Comparison of ENCODE assay signal across 1 fruit fly cellular context in the genomic region with DNA sequence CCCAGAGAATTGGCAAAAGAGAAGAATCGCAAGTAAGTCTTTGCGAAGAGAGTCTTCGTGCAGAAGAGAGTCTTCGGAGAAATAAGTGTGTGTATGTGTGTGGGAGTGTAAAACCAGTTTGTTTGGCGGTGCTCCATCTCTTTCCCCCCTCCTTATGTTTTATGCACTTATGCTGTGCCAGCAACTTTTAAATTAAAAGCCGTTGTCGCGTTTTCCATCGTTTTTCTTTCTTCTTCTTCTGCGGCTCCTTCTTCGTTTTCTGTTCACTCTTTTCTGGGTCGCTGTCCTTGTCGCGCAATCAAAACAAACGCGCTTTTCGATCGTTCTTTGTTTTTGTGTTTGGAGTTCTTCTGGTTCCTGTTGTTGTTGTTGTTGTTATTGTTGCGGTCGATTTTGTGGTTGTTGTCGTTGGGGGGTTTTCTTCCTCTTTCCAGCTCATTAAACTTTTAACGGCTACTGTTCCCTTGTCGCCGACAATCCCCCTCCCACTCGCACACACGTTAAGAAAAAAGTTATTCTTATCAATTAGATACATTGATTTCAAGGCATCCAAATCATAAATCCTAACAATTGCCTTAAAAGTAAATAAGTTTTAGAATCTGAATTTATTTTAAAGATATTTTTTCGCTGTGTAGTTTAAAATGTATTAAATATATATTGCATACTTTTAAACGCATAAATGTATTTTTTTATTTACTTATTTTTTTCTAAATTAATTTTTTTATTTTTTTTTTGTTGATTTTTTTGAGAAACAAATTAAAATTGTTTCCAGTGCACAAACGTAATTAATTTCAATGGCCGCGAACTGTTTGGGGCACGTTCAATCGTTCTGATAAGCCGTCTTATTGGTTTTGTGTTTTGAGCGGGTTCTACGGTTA.
TF ChIP-seq lines count a peak whose summit lies in the region.

No protein-coding gene starts in this region.

TF ChIP-seq in whole organism, embryonic, 481 proteins besides CTCF, POLR2A, EP300 and RAD21 (continued from another document and continues in another):
- TF ChIP-seq CrebB (tag; optimal IDR thresholded peaks at IDR 0.05; lab: Kevin White, UChicago) (peak; percentile 45), CG6854 (GFP tag; optimal IDR thresholded peaks at IDR 0.05; lab: Kevin White, UChicago) (peak; percentile 14), NfI (GFP tag; optimal IDR thresholded peaks at IDR 0.05; lab: Kevin White, UChicago) (peak; percentile 64), tio (GFP tag; optimal IDR thresholded peaks at IDR 0.05; lab: Kevin White, UChicago) (peak; percentile 60), CG3995 (GFP tag; optimal IDR thresholded peaks at IDR 0.05; lab: Kevin White, UChicago) (no peak), tx (GFP tag; optimal IDR thresholded peaks at IDR 0.05; lab: Kevin White, UChicago) (no peak), exex (tag; optimal IDR thresholded peaks at IDR 0.05; lab: Kevin White, UChicago) (peak; percentile 60), Nf-YA (GFP tag; IDR thresholded peaks at IDR 0.05; lab: Robert Waterston, UW) (no peak), Side (GFP tag; optimal IDR thresholded peaks at IDR 0.05; lab: Kevin White, UChicago) (no peak), sna (GFP tag; IDR thresholded peaks at IDR 0.05; lab: Robert Waterston, UW; ENCODE audit: partially characterized antibody) (no peak), NK7.1 (GFP tag; optimal IDR thresholded peaks at IDR 0.05; lab: Kevin White, UChicago) (no peak), CG43689 (GFP tag; IDR thresholded peaks at IDR 0.05; lab: Robert Waterston, UW) (no peak), Chrac-16 (GFP tag; optimal IDR thresholded peaks at IDR 0.05; lab: Kevin White, UChicago) (peak; percentile 78), salm (tag; optimal IDR thresholded peaks at IDR 0.05; lab: Kevin White, UChicago) (peak; percentile 53), twi (tag; optimal IDR thresholded peaks at IDR 0.05; lab: Kevin White, UChicago) (peak; percentile 88), ase (GFP tag; IDR thresholded peaks at IDR 0.05; lab: Robert Waterston, UW) (0 out of 3 replicates have a peak, but pooled peaks have one; percentile 57), CG7357 (GFP tag; IDR thresholded peaks at IDR 0.05; lab: Robert Waterston, UW) (peak; percentile 40; the same call in 1 of the 3 replicates), lola (GFP tag; optimal IDR thresholded peaks at IDR 0.05; lab: Kevin White, UChicago) (peak in 1 of 3 experiments; percentile 98), vvl (GFP tag; IDR thresholded peaks at IDR 0.05; lab: Robert Waterston, UW) (peak; percentile 79), ham (GFP tag; IDR thresholded peaks at IDR 0.05; lab: Robert Waterston, UW) (no peak), HLH4C (GFP tag; IDR thresholded peaks at IDR 0.05; lab: Robert Waterston, UW; ENCODE audit: partially characterized antibody) (no peak), ind (GFP tag; optimal IDR thresholded peaks at IDR 0.05; lab: Kevin White, UChicago) (peak; percentile 67), CG17912 (GFP tag; optimal IDR thresholded peaks at IDR 0.05; lab: Kevin White, UChicago) (no peak), CG17829 (tag; optimal IDR thresholded peaks at IDR 0.05; lab: Kevin White, UChicago) (peak; percentile 96), amos (GFP tag; IDR thresholded peaks at IDR 0.05; lab: Robert Waterston, UW; ENCODE audit: partially characterized antibody) (no peak), az2 (GFP tag; optimal IDR thresholded peaks at IDR 0.05; lab: Kevin White, UChicago) (peak; percentile 64), pb (GFP tag; optimal IDR thresholded peaks at IDR 0.05; lab: Kevin White, UChicago) (no peak), slp2 (GFP tag; optimal IDR thresholded peaks at IDR 0.05; lab: Kevin White, UChicago) (peak; percentile 35), CG17186 (GFP tag; optimal IDR thresholded peaks at IDR 0.05; lab: Kevin White, UChicago) (no peak), onecut (GFP tag; IDR thresholded peaks at IDR 0.05; lab: Robert Waterston, UW) (peak; percentile 40), otp (GFP tag; IDR thresholded peaks at IDR 0.05; lab: Robert Waterston, UW) (no peak), MTF-1 (GFP tag; optimal IDR thresholded peaks at IDR 0.05; lab: Kevin White, UChicago; ENCODE audit: borderline replicate concordance) (peak; percentile 27), Sox102F (GFP tag; optimal IDR thresholded peaks at IDR 0.05; lab: Kevin White, UChicago) (peak; percentile 89), tgo (GFP tag; IDR thresholded peaks at IDR 0.05; lab: Robert Waterston, UW) (peak; percentile 79), BtbVII (GFP tag; optimal IDR thresholded peaks at IDR 0.05; lab: Kevin White, UChicago) (peak; percentile 73), ap (GFP tag; IDR thresholded peaks at IDR 0.05; lab: Robert Waterston, UW) (no peak), CHES-1-like (GFP tag; optimal IDR thresholded peaks at IDR 0.05; lab: Kevin White, UChicago) (peak; percentile 6), Sin3A (optimal IDR thresholded peaks at IDR 0.05; lab: Kevin White, UChicago) (no peak), CG11695 (GFP tag; IDR thresholded peaks at IDR 0.05; lab: Robert Waterston, UW) (peak; percentile 87), CG6272 (GFP tag; IDR thresholded peaks at IDR 0.05; lab: Robert Waterston, UW) (no peak), tap (tag; optimal IDR thresholded peaks at IDR 0.05; lab: Kevin White, UChicago) (peak; percentile 78), NC2α (GFP tag; optimal IDR thresholded peaks at IDR 0.05; lab: Kevin White, UChicago) (no peak), Hand (GFP tag; optimal IDR thresholded peaks at IDR 0.05; lab: Kevin White, UChicago) (no peak), zf30C (GFP tag; optimal IDR thresholded peaks at IDR 0.05; lab: Kevin White, UChicago) (peak; percentile 71), CG16813 (GFP tag; IDR thresholded peaks at IDR 0.05; lab: Robert Waterston, UW; ENCODE audit: partially characterized antibody) (no peak), pan (optimal IDR thresholded peaks at IDR 0.05; lab: Kevin White, UChicago) (no peak), pan (GFP tag; optimal IDR thresholded peaks at IDR 0.05 in 1 of 2, IDR thresholded peaks at IDR 0.05 in 1 of 2) (peak in 1 of 2 experiments; percentile 76), ato (GFP tag; IDR thresholded peaks at IDR 0.05; lab: Robert Waterston, UW; ENCODE audit: partially characterized antibody) (no peak), CG3726 (GFP tag; IDR thresholded peaks at IDR 0.05; lab: Robert Waterston, UW) (peak; percentile 63; the same call in 1 of the 3 replicates), Atf6 (GFP tag; IDR thresholded peaks at IDR 0.05; lab: Robert Waterston, UW) (peak; percentile 44; the same call in 1 of the 2 replicates), CG4360 (GFP tag; IDR thresholded peaks at IDR 0.05; lab: Robert Waterston, UW) (peak; percentile 91), bab2 (GFP tag; optimal IDR thresholded peaks at IDR 0.05; lab: Kevin White, UChicago) (peak; percentile 54), sob (GFP tag; IDR thresholded peaks at IDR 0.05; lab: Robert Waterston, UW) (peak; percentile 52), CG12299 (tag; optimal IDR thresholded peaks at IDR 0.05; lab: Kevin White, UChicago) (peak; percentile 52), pzg (GFP tag; optimal IDR thresholded peaks at IDR 0.05; lab: Kevin White, UChicago) (no peak), CG8924 (tag; optimal IDR thresholded peaks at IDR 0.05; lab: Kevin White, UChicago) (peak; percentile 96), CG9609 (GFP tag; optimal IDR thresholded peaks at IDR 0.05; lab: Kevin White, UChicago) (peak; percentile 27), pros (GFP tag; optimal IDR thresholded peaks at IDR 0.05; lab: Kevin White, UChicago) (no peak), Nf-YC (tag; optimal IDR thresholded peaks at IDR 0.05; lab: Kevin White, UChicago) (peak; percentile 67), btn (GFP tag; optimal IDR thresholded peaks at IDR 0.05; lab: Kevin White, UChicago) (no peak), her (GFP tag; optimal IDR thresholded peaks at IDR 0.05; lab: Kevin White, UChicago) (no peak), NC2β (GFP tag; optimal IDR thresholded peaks at IDR 0.05; lab: Kevin White, UChicago) (no peak), CG10267 (tag; optimal IDR thresholded peaks at IDR 0.05; lab: Kevin White, UChicago) (peak; percentile 87), grau (tag; optimal IDR thresholded peaks at IDR 0.05; lab: Kevin White, UChicago) (peak; percentile 92), CG15514 (GFP tag; optimal IDR thresholded peaks at IDR 0.05; lab: Kevin White, UChicago) (peak; percentile 26), yki (optimal IDR thresholded peaks at IDR 0.05; lab: Kevin White, UChicago) (no peak), lmd (GFP tag; IDR thresholded peaks at IDR 0.05; lab: Robert Waterston, UW) (peak; percentile 81), CG18764 (GFP tag; optimal IDR thresholded peaks at IDR 0.05; lab: Kevin White, UChicago) (peak; percentile 62), Scr (GFP tag; IDR thresholded peaks at IDR 0.05; lab: Robert Waterston, UW; ENCODE audit: partially characterized antibody) (no peak), lbe (GFP tag; optimal IDR thresholded peaks at IDR 0.05; lab: Kevin White, UChicago) (no peak), CG1832 (GFP tag; optimal IDR thresholded peaks at IDR 0.05; lab: Kevin White, UChicago) (peak; percentile 16), unc-4 (GFP tag; IDR thresholded peaks at IDR 0.05; lab: Robert Waterston, UW; ENCODE audit: partially characterized antibody) (no peak), sima (GFP tag; optimal IDR thresholded peaks at IDR 0.05; lab: Kevin White, UChicago) (no peak), br (optimal IDR thresholded peaks at IDR 0.05; lab: Kevin White, UChicago) (no peak), dati (GFP tag; IDR thresholded peaks at IDR 0.05; lab: Robert Waterston, UW) (no peak), CG9817 (tag; optimal IDR thresholded peaks at IDR 0.05; lab: Kevin White, UChicago) (peak; percentile 45), Rfx (GFP tag; IDR thresholded peaks at IDR 0.05; lab: Robert Waterston, UW) (peak; percentile 68; the same call in 1 of the 2 replicates), Aef1 (GFP tag; IDR thresholded peaks at IDR 0.05; lab: Robert Waterston, UW) (peak; percentile 55), CG18011 (GFP tag; optimal IDR thresholded peaks at IDR 0.05; lab: Kevin White, UChicago) (no peak), eve (GFP tag; optimal IDR thresholded peaks at IDR 0.05; lab: Kevin White, UChicago) (no peak), CG4820 (GFP tag; optimal IDR thresholded peaks at IDR 0.05; lab: Kevin White, UChicago) (peak; percentile 60), D19B (GFP tag; optimal IDR thresholded peaks at IDR 0.05; lab: Kevin White, UChicago) (no peak), CG15011 (GFP tag; optimal IDR thresholded peaks at IDR 0.05; lab: Kevin White, UChicago) (no peak), CG7963 (GFP tag; IDR thresholded peaks at IDR 0.05; lab: Robert Waterston, UW; ENCODE audit: partially characterized antibody) (no peak; the same call in 2 of the 3 replicates), CG31388 (GFP tag; optimal IDR thresholded peaks at IDR 0.05; lab: Kevin White, UChicago) (no peak), ara (GFP tag; IDR thresholded peaks at IDR 0.05; lab: Robert Waterston, UW) (peak; percentile 27; the same call in 1 of the 2 replicates), CG12104 (GFP tag; optimal IDR thresholded peaks at IDR 0.05; lab: Kevin White, UChicago) (peak; percentile 72), emc (GFP tag; optimal IDR thresholded peaks at IDR 0.05; lab: Kevin White, UChicago) (no peak), CG4730 (GFP tag; IDR thresholded peaks at IDR 0.05; lab: Robert Waterston, UW) (peak; percentile 67), CG9876 (GFP tag; optimal IDR thresholded peaks at IDR 0.05; lab: Kevin White, UChicago) (no peak), NFAT (GFP tag; IDR thresholded peaks at IDR 0.05; lab: Robert Waterston, UW) (no peak), CG2875 (GFP tag; optimal IDR thresholded peaks at IDR 0.05; lab: Kevin White, UChicago) (peak; percentile 64), h (optimal IDR thresholded peaks at IDR 0.05; lab: Kevin White, UChicago) (no peak), fd64A (GFP tag; optimal IDR thresholded peaks at IDR 0.05; lab: Kevin White, UChicago) (no peak), wor (GFP tag; IDR thresholded peaks at IDR 0.05; lab: Robert Waterston, UW) (peak; percentile 66), CG7745 (tag; optimal IDR thresholded peaks at IDR 0.05; lab: Kevin White, UChicago) (no peak), stc (GFP tag; IDR thresholded peaks at IDR 0.05; lab: Robert Waterston, UW) (peak; percentile 70), luna (GFP tag; optimal IDR thresholded peaks at IDR 0.05; lab: Kevin White, UChicago) (no peak), D19A (tag; optimal IDR thresholded peaks at IDR 0.05; lab: Kevin White, UChicago) (peak; percentile 87), CG10462 (GFP tag; optimal IDR thresholded peaks at IDR 0.05; lab: Kevin White, UChicago) (peak; percentile 29), CG10543 (GFP tag; optimal IDR thresholded peaks at IDR 0.05; lab: Kevin White, UChicago) (no peak), sens-2 (GFP tag; IDR thresholded peaks at IDR 0.05; lab: Robert Waterston, UW) (no peak), fd96Cb (tag; optimal IDR thresholded peaks at IDR 0.05; lab: Kevin White, UChicago) (peak; percentile 86), Dad (GFP tag; optimal IDR thresholded peaks at IDR 0.05; lab: Kevin White, UChicago) (no peak), Asciz (GFP tag; optimal IDR thresholded peaks at IDR 0.05; lab: Kevin White, UChicago) (peak; percentile 83), schlank (tag; optimal IDR thresholded peaks at IDR 0.05; lab: Kevin White, UChicago) (no peak), B-H2 (GFP tag; optimal IDR thresholded peaks at IDR 0.05; lab: Kevin White, UChicago) (no peak), CG12071 (GFP tag; optimal IDR thresholded peaks at IDR 0.05; lab: Kevin White, UChicago) (no peak), org-1 (GFP tag; optimal IDR thresholded peaks at IDR 0.05; lab: Kevin White, UChicago) (peak; percentile 49), CG5180 (GFP tag; optimal IDR thresholded peaks at IDR 0.05; lab: Kevin White, UChicago) (peak; percentile 33), Mad (GFP tag; optimal IDR thresholded peaks at IDR 0.05; lab: Kevin White, UChicago) (no peak), CG34224 (GFP tag; IDR thresholded peaks at IDR 0.05; lab: Robert Waterston, UW; ENCODE audit: partially characterized antibody) (no peak), CG6813 (GFP tag; optimal IDR thresholded peaks at IDR 0.05; lab: Kevin White, UChicago) (peak; percentile 54), repo (GFP tag; optimal IDR thresholded peaks at IDR 0.05; lab: Kevin White, UChicago) (no peak), Deaf1 (tag; optimal IDR thresholded peaks at IDR 0.05; lab: Kevin White, UChicago) (peak; percentile 70), CG4282 (GFP tag; optimal IDR thresholded peaks at IDR 0.05; lab: Kevin White, UChicago) (no peak), scrt (GFP tag; optimal IDR thresholded peaks at IDR 0.05; lab: Kevin White, UChicago) (no peak), ac (GFP tag; optimal IDR thresholded peaks at IDR 0.05; lab: Kevin White, UChicago) (no peak), CG17359 (tag; optimal IDR thresholded peaks at IDR 0.05; lab: Kevin White, UChicago) (peak; percentile 88), CG18476 (GFP tag; optimal IDR thresholded peaks at IDR 0.05; lab: Kevin White, UChicago) (peak; percentile 23), CG3407 (GFP tag; optimal IDR thresholded peaks at IDR 0.05; lab: Kevin White, UChicago) (peak; percentile 57), Med (GFP tag; lab: Kevin White, UChicago) (peak; percentile 72)
